Worm (Caenorhabditis elegans) whole organism, L4/young adult: ENCODE measurements around the gene idpc-6.

Experiments
- W03F9.2 ChIP-seq: fragments of 150-350 bp; optimal IDR thresholded peaks from 2 replicates; lab custom pipeline; 2014; ENCODE audit warnings: missing biosample characterization, missing genetic modification characterization
- him-1 ChIP-seq: sonication (generic microtip); optimal IDR thresholded peaks from 2 replicates; lab custom pipeline; 2016; ENCODE audit warnings: missing genotype, missing genetic modification reagents, missing genetic modification characterization, missing compliant biosample characterization

ce11 chrV:9587619-9588018, 32.3 kb upstream of the idpc-6 start:
- TF ChIP-seq W03F9.2 (tag; lab: Kevin White, UChicago) (no peak), him-1 (tag; lab: Kevin White, UChicago) (no peak)
